Fruit fly (Drosophila melanogaster) whole organism, pupa: ENCODE results near the gene slif.

Experiments used
- CG8301 ChIP-seq: fragments of 200-800 bp; sonication (Bioruptor generic); optimal IDR thresholded peaks from 2 replicates; lab custom pipeline; 2018; ENCODE audit warnings: missing biosample characterization, mild to moderate bottlenecking, missing genetic modification characterization
- CG9948 ChIP-seq: fragments of 200-800 bp; sonication (Bioruptor generic); optimal IDR thresholded peaks from 2 replicates; lab custom pipeline; 2018; ENCODE audit warnings: missing biosample characterization, mild to moderate bottlenecking, missing genetic modification characterization, moderate library complexity
- D1 ChIP-seq: fragments of 200-800 bp; sonication (Bioruptor generic); optimal IDR thresholded peaks from 2 replicates; lab custom pipeline; 2018; ENCODE audit warnings: missing biosample characterization, mild to moderate bottlenecking, missing genetic modification characterization, moderate library complexity
- EcR ChIP-seq: fragments of 200-800 bp; sonication (Bioruptor generic); optimal IDR thresholded peaks from 3 replicates; lab custom pipeline; 2019; ENCODE audit warnings: missing biosample characterization, missing genetic modification characterization, mild to moderate bottlenecking, moderate library complexity, missing genetic modification reagents
- Pif1B ChIP-seq: fragments of 200-800 bp; sonication (Bioruptor generic); optimal IDR thresholded peaks from 3 replicates; lab custom pipeline; 2016; ENCODE audit warnings: missing biosample characterization, missing genetic modification characterization

DNA sequence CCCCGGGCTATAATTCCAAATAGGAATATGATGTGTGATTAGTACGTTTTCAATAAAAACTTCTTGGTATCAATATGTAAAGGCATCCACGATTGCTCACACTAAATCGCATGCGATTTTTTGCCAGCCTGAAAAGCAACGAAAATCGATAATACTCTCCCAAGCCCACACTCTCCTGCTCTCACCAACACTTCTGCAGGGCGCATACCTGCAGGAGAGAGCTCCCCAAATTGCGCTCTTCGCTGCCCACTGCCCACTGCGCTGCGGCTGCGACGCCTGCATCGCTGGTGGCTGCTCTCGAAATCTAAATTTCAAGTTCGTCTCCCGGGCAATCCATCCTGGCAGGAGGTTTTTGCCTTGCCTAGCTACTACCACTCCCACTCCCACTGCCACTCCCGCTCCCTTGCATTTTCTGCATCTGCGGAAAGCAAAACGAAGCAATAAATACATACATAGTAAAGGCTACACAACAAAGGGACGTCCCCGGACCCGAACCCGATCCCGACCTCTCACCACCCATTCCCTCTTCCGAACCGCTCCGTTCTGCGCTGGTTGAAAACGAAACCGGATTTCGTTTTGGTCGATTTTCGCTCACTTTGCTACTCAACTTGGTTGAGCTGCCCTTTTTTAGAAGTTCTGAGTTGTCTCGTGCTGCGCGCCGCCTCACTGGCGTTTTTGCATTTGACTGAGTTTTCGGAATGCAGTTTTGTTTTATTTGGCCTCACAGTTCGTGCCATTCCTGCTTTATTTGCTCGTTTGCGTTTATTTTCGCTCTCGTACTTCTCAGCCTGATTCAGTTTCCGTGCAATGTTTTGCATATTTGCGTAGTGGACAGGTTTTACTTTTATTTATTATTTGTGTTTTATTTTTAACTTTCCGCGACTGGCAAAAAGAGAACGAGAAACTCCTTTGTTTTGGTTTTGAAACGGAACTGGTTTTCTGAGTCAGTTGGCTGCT is 29.4 kb upstream of the slif start:
- peak; percentile 81 for TF ChIP-seq Pif1B
- TF ChIP-seq EcR, result peak; percentile 91
- peak; percentile 69 for TF ChIP-seq D1 (tag; lab: Kevin White, UChicago)
- peak; percentile 23 for TF ChIP-seq CG8301 (tag; lab: Kevin White, UChicago)
- TF ChIP-seq CG9948, result peak; percentile 75
